Worm (Caenorhabditis elegans) whole organism, mixed stage, embryonic: ENCODE measurements around the gene unc-103.

Experiments used
- M03D4.4 ChIP-seq: sonication (generic microtip); optimal IDR thresholded peaks from 2 replicates; lab custom pipeline; 2017; ENCODE audit warnings: mild to moderate bottlenecking, missing genetic modification characterization, missing compliant biosample characterization
- bed-3 ChIP-seq: fragments of 200-800 bp; sonication (Bioruptor generic); optimal IDR thresholded peaks from 3 replicates; lab custom pipeline; 2018; ENCODE audit warnings: mild to moderate bottlenecking, missing genetic modification characterization, moderate library complexity, missing compliant biosample characterization
- blmp-1 ChIP-seq: fragments of 150-350 bp; optimal IDR thresholded peaks from 2 replicates; lab custom pipeline; 2014; ENCODE audit warnings: missing biosample characterization, missing genetic modification characterization
- ceh-39 ChIP-seq: fragments of 150-350 bp; optimal IDR thresholded peaks from 2 replicates; lab custom pipeline; 2014; ENCODE audit warnings: missing biosample characterization, missing genetic modification characterization
- ceh-43 ChIP-seq: fragments of 200-800 bp; sonication (Bioruptor generic); optimal IDR thresholded peaks from 2 replicates; lab custom pipeline; 2018; ENCODE audit warnings: mild to moderate bottlenecking, missing genetic modification characterization, moderate library complexity, missing compliant biosample characterization
- ceh-83 ChIP-seq: fragments of 200-800 bp; sonication (Bioruptor generic); optimal IDR thresholded peaks from 2 replicates; lab custom pipeline; 2018; ENCODE audit warnings: mild to moderate bottlenecking, missing genetic modification characterization, missing compliant biosample characterization
- ces-1 ChIP-seq: fragments of 150-350 bp; optimal IDR thresholded peaks from 2 replicates; lab custom pipeline; 2014; ENCODE audit warnings: missing biosample characterization, missing genetic modification reagents, missing genetic modification characterization
- cnd-1 ChIP-seq: fragments of 200-800 bp; sonication (Bioruptor generic); optimal IDR thresholded peaks from 2 replicates; lab custom pipeline; 2018; ENCODE audit warnings: mild to moderate bottlenecking, missing genetic modification characterization, missing compliant biosample characterization
- drap-1 ChIP-seq: fragments of 200-800 bp; sonication (Bioruptor generic); optimal IDR thresholded peaks from 3 replicates; lab custom pipeline; 2018; ENCODE audit warnings: mild to moderate bottlenecking, missing genetic modification characterization, missing compliant biosample characterization
- elt-1 ChIP-seq: sonication (generic microtip); optimal IDR thresholded peaks from 2 replicates; lab custom pipeline; 2017; ENCODE audit warnings: missing genetic modification characterization, mild to moderate bottlenecking, missing compliant biosample characterization, antibody characterized with exemption, moderate library complexity, borderline replicate concordance; ENCODE audit not compliant: insufficient read depth
- elt-3 ChIP-seq: fragments of 150-350 bp; optimal IDR thresholded peaks from 2 replicates; lab custom pipeline; 2014; ENCODE audit warnings: missing biosample characterization, missing genetic modification characterization
- flh-1 ChIP-seq: fragments of 200-800 bp; sonication (Bioruptor generic); optimal IDR thresholded peaks from 2 replicates; lab custom pipeline; 2018; ENCODE audit warnings: mild to moderate bottlenecking, missing genetic modification characterization, moderate library complexity, missing compliant biosample characterization
- ham-2 ChIP-seq: fragments of 200-800 bp; sonication (Bioruptor generic); optimal IDR thresholded peaks from 2 replicates; lab custom pipeline; 2018; ENCODE audit warnings: mild to moderate bottlenecking, missing genetic modification characterization, missing compliant biosample characterization
- hlh-1 ChIP-seq: fragments of 150-350 bp; optimal IDR thresholded peaks from 2 replicates; lab custom pipeline; 2014; ENCODE audit warnings: missing biosample characterization, missing genetic modification reagents, missing genetic modification characterization
- lin-13 ChIP-seq: fragments of 150-350 bp; optimal IDR thresholded peaks from 2 replicates; lab custom pipeline; 2014; ENCODE audit warnings: missing biosample characterization, missing genetic modification characterization
- lsy-2 ChIP-seq: fragments of 150-350 bp; optimal IDR thresholded peaks from 2 replicates; lab custom pipeline; 2014; ENCODE audit warnings: missing biosample characterization, missing genetic modification characterization
- mab-5 ChIP-seq: fragments of 150-350 bp; optimal IDR thresholded peaks from 2 replicates; lab custom pipeline; 2014; ENCODE audit warnings: missing biosample characterization, missing genetic modification characterization
- mls-2 ChIP-seq: sonication (generic microtip); optimal IDR thresholded peaks from 2 replicates; lab custom pipeline; 2016; ENCODE audit warnings: mild to moderate bottlenecking, missing genetic modification characterization, moderate library complexity, missing compliant biosample characterization
- nhr-12 ChIP-seq: fragments of 150-350 bp; optimal IDR thresholded peaks from 2 replicates; lab custom pipeline; 2014; ENCODE audit warnings: missing biosample characterization, missing genetic modification characterization
- nhr-237 ChIP-seq: fragments of 150-350 bp; optimal IDR thresholded peaks from 2 replicates; lab custom pipeline; 2014; ENCODE audit warnings: missing biosample characterization, missing genetic modification characterization
- nhr-28 ChIP-seq: fragments of 150-350 bp; optimal IDR thresholded peaks from 2 replicates; lab custom pipeline; 2014; ENCODE audit warnings: missing biosample characterization, missing genetic modification characterization
- nhr-76 ChIP-seq: sonication (generic microtip); optimal IDR thresholded peaks from 2 replicates; lab custom pipeline; 2017; ENCODE audit warnings: missing biosample characterization, missing genetic modification characterization
- sem-2 ChIP-seq: fragments of 200-800 bp; sonication (Bioruptor generic); optimal IDR thresholded peaks from 2 replicates; lab custom pipeline; 2018; ENCODE audit warnings: mild to moderate bottlenecking, missing genetic modification characterization, missing compliant biosample characterization
- snpc-4 ChIP-seq: fragments of 150-350 bp; optimal IDR thresholded peaks from 2 replicates; lab custom pipeline; 2014; ENCODE audit warnings: missing biosample characterization, missing genetic modification characterization
- sptf-1 ChIP-seq: sonication (generic microtip); optimal IDR thresholded peaks from 2 replicates; lab custom pipeline; 2017; ENCODE audit warnings: mild to moderate bottlenecking, missing genetic modification characterization, moderate library complexity, missing compliant biosample characterization
- tbx-8 ChIP-seq: fragments of 200-800 bp; sonication (Bioruptor generic); optimal IDR thresholded peaks from 2 replicates; lab custom pipeline; 2018; ENCODE audit warnings: mild to moderate bottlenecking, missing genetic modification characterization, moderate library complexity, missing compliant biosample characterization
- unc-120 ChIP-seq: sonication (generic microtip); optimal IDR thresholded peaks from 2 replicates; lab custom pipeline; 2017; ENCODE audit warnings: missing genetic modification characterization, missing compliant biosample characterization; ENCODE audit not compliant: poor library complexity, severe bottlenecking
- unc-39 ChIP-seq: fragments of 150-350 bp; optimal IDR thresholded peaks from 2 replicates; lab custom pipeline; 2014; ENCODE audit warnings: missing biosample characterization, missing genetic modification characterization
- unc-62 ChIP-seq: fragments of 150-350 bp; optimal IDR thresholded peaks from 2 replicates; lab custom pipeline; 2014; ENCODE audit warnings: missing biosample characterization, missing genetic modification reagents, missing genetic modification characterization
- ztf-11 ChIP-seq: fragments of 150-350 bp; optimal IDR thresholded peaks from 2 replicates; lab custom pipeline; 2014; ENCODE audit warnings: missing biosample characterization, missing genetic modification characterization

Gene unc-103

ce11 chrIII:4175489-4175888 is 60.3 kb downstream of the unc-103 start:
- TF ChIP-seq ceh-43 (GFP tag; lab: Kevin White, UChicago) (no peak), lsy-2 (tag; lab: Kevin White, UChicago) (no peak), ham-2 (GFP tag; lab: Kevin White, UChicago) (no peak), flh-1 (GFP tag; lab: Kevin White, UChicago) (no peak), nhr-12 (tag; lab: Kevin White, UChicago) (no peak), nhr-237 (tag; lab: Kevin White, UChicago) (no peak), mab-5 (tag; lab: Kevin White, UChicago) (no peak), bed-3 (GFP tag; lab: Kevin White, UChicago) (no peak), sptf-1 (tag; lab: Kevin White, UChicago) (no peak), nhr-76 (tag; lab: Kevin White, UChicago) (no peak), M03D4.4 (tag; lab: Kevin White, UChicago) (no peak), tbx-8 (GFP tag; lab: Kevin White, UChicago) (no peak), snpc-4 (tag; lab: Kevin White, UChicago) (no peak), ztf-11 (tag; lab: Kevin White, UChicago) (no peak), cnd-1 (tag; lab: Kevin White, UChicago) (no peak), drap-1 (GFP tag; lab: Kevin White, UChicago) (no peak), ceh-39 (no peak), unc-62 (no peak), ces-1 (GFP tag; lab: Kevin White, UChicago) (no peak)

- no peak for TF ChIP-seq drap-1 (GFP tag; lab: Kevin White, UChicago)
- no peak for TF ChIP-seq ceh-83 (GFP tag; lab: Kevin White, UChicago)
- TF ChIP-seq nhr-76 (tag; lab: Kevin White, UChicago), result no peak
- no peak for TF ChIP-seq M03D4.4 (tag; lab: Kevin White, UChicago)
- no peak for TF ChIP-seq nhr-28 (tag; lab: Kevin White, UChicago)
- TF ChIP-seq elt-1 (tag; lab: Kevin White, UChicago), result no peak
- TF ChIP-seq hlh-1 (tag; lab: Kevin White, UChicago), result no peak
- TF ChIP-seq unc-62, result no peak
- TF ChIP-seq lin-13 (tag; lab: Kevin White, UChicago), result no peak
- no peak for TF ChIP-seq tbx-8 (GFP tag; lab: Kevin White, UChicago)
- no peak for TF ChIP-seq cnd-1 (tag; lab: Kevin White, UChicago)
- TF ChIP-seq, all 35 proteins: peak for 0
These were observed 61.0 kb downstream of the unc-103 start, which contains the start of the genes hrde-1 and C16C10.13 for ce11 chrIII:4176109-4176596. TSS of gene hrde-1 (minus strand) at chrIII:4176159. TSS of gene C16C10.13 (plus strand) at chrIII:4176440.

- TF ChIP-seq flh-1 (GFP tag; lab: Kevin White, UChicago), result no peak
- no peak for TF ChIP-seq drap-1 (GFP tag; lab: Kevin White, UChicago)
- no peak for TF ChIP-seq mls-2 (tag; lab: Kevin White, UChicago)
- TF ChIP-seq cnd-1 (tag; lab: Kevin White, UChicago), result no peak
- TF ChIP-seq hlh-1 (tag; lab: Kevin White, UChicago), result no peak
- TF ChIP-seq nhr-28 (tag; lab: Kevin White, UChicago), result no peak
- TF ChIP-seq elt-3, result no peak
- TF ChIP-seq sem-2, result no peak
- TF ChIP-seq snpc-4 (tag; lab: Kevin White, UChicago), result no peak
- no peak for TF ChIP-seq blmp-1
- TF ChIP-seq ham-2 (GFP tag; lab: Kevin White, UChicago), result no peak
- TF ChIP-seq unc-39 (tag; lab: Kevin White, UChicago), result no peak
- no peak for TF ChIP-seq mab-5 (tag; lab: Kevin White, UChicago)
- TF ChIP-seq lin-13 (tag; lab: Kevin White, UChicago), result no peak
- TF ChIP-seq lsy-2 (tag; lab: Kevin White, UChicago), result no peak
These were observed 63.4 kb downstream of the unc-103 start, which contains the start of gene C16C10.2 for ce11 chrIII:4178564-4178963. TSS of gene C16C10.2 (minus strand) at chrIII:4178664.

ce11 chrIII:4181338-4181737 is 66.2 kb downstream of the unc-103 start, which contains the start of gene C16C10.1:
TSS of gene C16C10.1 (minus strand) at chrIII:4181438.
- TF ChIP-seq unc-120 (tag; lab: Kevin White, UChicago) (no peak), unc-62 (no peak)
